Worm (Caenorhabditis elegans) whole organism, mixed stage, embryonic: ENCODE measurements around the gene K09H11.15.

ENCODE experiments used
- bed-3 ChIP-seq: fragments of 200-800 bp; sonication (Bioruptor generic); optimal IDR thresholded peaks from 3 replicates; lab custom pipeline; 2018; ENCODE audit warnings: mild to moderate bottlenecking, missing genetic modification characterization, moderate library complexity, missing compliant biosample characterization
- blmp-1 ChIP-seq: fragments of 150-350 bp; optimal IDR thresholded peaks from 2 replicates; lab custom pipeline; 2014; ENCODE audit warnings: missing biosample characterization, missing genetic modification characterization
- ceh-39 ChIP-seq: fragments of 150-350 bp; optimal IDR thresholded peaks from 2 replicates; lab custom pipeline; 2014; ENCODE audit warnings: missing biosample characterization, missing genetic modification characterization
- ceh-43 ChIP-seq: fragments of 200-800 bp; sonication (Bioruptor generic); optimal IDR thresholded peaks from 2 replicates; lab custom pipeline; 2018; ENCODE audit warnings: mild to moderate bottlenecking, missing genetic modification characterization, moderate library complexity, missing compliant biosample characterization
- ces-1 ChIP-seq: fragments of 150-350 bp; optimal IDR thresholded peaks from 2 replicates; lab custom pipeline; 2014; ENCODE audit warnings: missing biosample characterization, missing genetic modification reagents, missing genetic modification characterization
- drap-1 ChIP-seq: fragments of 200-800 bp; sonication (Bioruptor generic); optimal IDR thresholded peaks from 3 replicates; lab custom pipeline; 2018; ENCODE audit warnings: mild to moderate bottlenecking, missing genetic modification characterization, missing compliant biosample characterization
- elt-1 ChIP-seq: sonication (generic microtip); optimal IDR thresholded peaks from 2 replicates; lab custom pipeline; 2017; ENCODE audit warnings: missing genetic modification characterization, mild to moderate bottlenecking, missing compliant biosample characterization, antibody characterized with exemption, moderate library complexity, borderline replicate concordance; ENCODE audit not compliant: insufficient read depth
- flh-1 ChIP-seq: fragments of 200-800 bp; sonication (Bioruptor generic); optimal IDR thresholded peaks from 2 replicates; lab custom pipeline; 2018; ENCODE audit warnings: mild to moderate bottlenecking, missing genetic modification characterization, moderate library complexity, missing compliant biosample characterization
- ham-2 ChIP-seq: fragments of 200-800 bp; sonication (Bioruptor generic); optimal IDR thresholded peaks from 2 replicates; lab custom pipeline; 2018; ENCODE audit warnings: mild to moderate bottlenecking, missing genetic modification characterization, missing compliant biosample characterization
- hlh-1 ChIP-seq: fragments of 150-350 bp; optimal IDR thresholded peaks from 2 replicates; lab custom pipeline; 2014; ENCODE audit warnings: missing biosample characterization, missing genetic modification reagents, missing genetic modification characterization
- lin-13 ChIP-seq: fragments of 150-350 bp; optimal IDR thresholded peaks from 2 replicates; lab custom pipeline; 2014; ENCODE audit warnings: missing biosample characterization, missing genetic modification characterization
- lin-32 ChIP-seq: fragments of 200-800 bp; sonication (Bioruptor generic); optimal IDR thresholded peaks from 2 replicates; lab custom pipeline; 2018; ENCODE audit warnings: mild to moderate bottlenecking, missing genetic modification characterization, missing compliant biosample characterization
- lsy-2 ChIP-seq: fragments of 150-350 bp; optimal IDR thresholded peaks from 2 replicates; lab custom pipeline; 2014; ENCODE audit warnings: missing biosample characterization, missing genetic modification characterization
- mab-5 ChIP-seq: fragments of 150-350 bp; optimal IDR thresholded peaks from 2 replicates; lab custom pipeline; 2014; ENCODE audit warnings: missing biosample characterization, missing genetic modification characterization
- mep-1 ChIP-seq: fragments of 150-350 bp; optimal IDR thresholded peaks from 2 replicates; lab custom pipeline; 2017; ENCODE audit warnings: missing biosample characterization, missing genetic modification reagents, missing genetic modification characterization, inconsistent platforms
- mls-2 ChIP-seq: sonication (generic microtip); optimal IDR thresholded peaks from 2 replicates; lab custom pipeline; 2016; ENCODE audit warnings: mild to moderate bottlenecking, missing genetic modification characterization, moderate library complexity, missing compliant biosample characterization
- nhr-12 ChIP-seq: fragments of 150-350 bp; optimal IDR thresholded peaks from 2 replicates; lab custom pipeline; 2014; ENCODE audit warnings: missing biosample characterization, missing genetic modification characterization
- nhr-2 ChIP-seq: fragments of 150-350 bp; optimal IDR thresholded peaks from 2 replicates; lab custom pipeline; 2014; ENCODE audit warnings: missing biosample characterization, missing genetic modification characterization
- nhr-237 ChIP-seq: fragments of 150-350 bp; optimal IDR thresholded peaks from 2 replicates; lab custom pipeline; 2014; ENCODE audit warnings: missing biosample characterization, missing genetic modification characterization
- nhr-28 ChIP-seq: fragments of 150-350 bp; optimal IDR thresholded peaks from 2 replicates; lab custom pipeline; 2014; ENCODE audit warnings: missing biosample characterization, missing genetic modification characterization
- nhr-76 ChIP-seq: sonication (generic microtip); optimal IDR thresholded peaks from 2 replicates; lab custom pipeline; 2017; ENCODE audit warnings: missing biosample characterization, missing genetic modification characterization
- pha-4 ChIP-seq: fragments of 150-350 bp; optimal IDR thresholded peaks from 2 replicates; lab custom pipeline; 2018; ENCODE audit warnings: missing biosample characterization, missing genetic modification reagents, missing genetic modification characterization
- sem-2 ChIP-seq: fragments of 200-800 bp; sonication (Bioruptor generic); optimal IDR thresholded peaks from 2 replicates; lab custom pipeline; 2018; ENCODE audit warnings: mild to moderate bottlenecking, missing genetic modification characterization, missing compliant biosample characterization
- snpc-4 ChIP-seq: fragments of 150-350 bp; optimal IDR thresholded peaks from 2 replicates; lab custom pipeline; 2014; ENCODE audit warnings: missing biosample characterization, missing genetic modification characterization
- sptf-1 ChIP-seq: sonication (generic microtip); optimal IDR thresholded peaks from 2 replicates; lab custom pipeline; 2017; ENCODE audit warnings: mild to moderate bottlenecking, missing genetic modification characterization, moderate library complexity, missing compliant biosample characterization
- tbx-8 ChIP-seq: fragments of 200-800 bp; sonication (Bioruptor generic); optimal IDR thresholded peaks from 2 replicates; lab custom pipeline; 2018; ENCODE audit warnings: mild to moderate bottlenecking, missing genetic modification characterization, moderate library complexity, missing compliant biosample characterization
- unc-120 ChIP-seq: sonication (generic microtip); optimal IDR thresholded peaks from 2 replicates; lab custom pipeline; 2017; ENCODE audit warnings: missing genetic modification characterization, missing compliant biosample characterization; ENCODE audit not compliant: poor library complexity, severe bottlenecking
- unc-39 ChIP-seq: fragments of 150-350 bp; optimal IDR thresholded peaks from 2 replicates; lab custom pipeline; 2014; ENCODE audit warnings: missing biosample characterization, missing genetic modification characterization
- unc-62 ChIP-seq: fragments of 150-350 bp; optimal IDR thresholded peaks from 2 replicates; lab custom pipeline; 2014; ENCODE audit warnings: missing biosample characterization, missing genetic modification reagents, missing genetic modification characterization
- zip-8 ChIP-seq: fragments of 150-350 bp; optimal IDR thresholded peaks from 2 replicates; lab custom pipeline; 2014; ENCODE audit warnings: missing biosample characterization, missing genetic modification characterization

The K09H11.15 gene

DNA sequence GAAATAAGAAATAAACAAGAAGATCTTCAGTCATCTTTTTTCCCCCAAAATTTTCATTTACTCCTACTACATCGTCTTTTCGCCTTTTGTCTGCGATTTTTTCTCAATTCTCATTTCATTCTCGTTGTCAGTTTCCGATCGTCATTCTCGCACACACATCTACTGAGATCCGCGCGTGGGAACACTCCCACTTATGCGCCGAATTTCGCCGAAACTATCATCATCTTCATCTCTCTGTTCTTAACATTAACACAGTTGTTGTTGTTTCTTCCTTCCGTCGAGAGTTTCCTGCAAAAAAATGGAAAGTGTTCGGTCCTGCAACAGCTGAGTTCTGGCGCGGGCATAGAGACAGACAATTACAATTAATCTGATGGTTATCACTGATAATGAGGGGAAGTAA lies 33.1 kb downstream of the K09H11.15 start:
- no peak for TF ChIP-seq sptf-1 (tag; lab: Kevin White, UChicago)
- TF ChIP-seq, all 35 proteins: peak for 0

- TF ChIP-seq tbx-8 (GFP tag; lab: Kevin White, UChicago) (no peak), unc-39 (no peak), mls-2 (tag; lab: Kevin White, UChicago) (no peak), nhr-237 (tag; lab: Kevin White, UChicago) (no peak), pha-4 (tag; lab: Kevin White, UChicago) (no peak), nhr-2 (tag; lab: Kevin White, UChicago) (no peak), ham-2 (GFP tag; lab: Kevin White, UChicago) (no peak), sptf-1 (tag; lab: Kevin White, UChicago) (no peak)
Observed at ce11 chrV:5696177-5696576, 34.5 kb downstream of the K09H11.15 start.

DNA sequence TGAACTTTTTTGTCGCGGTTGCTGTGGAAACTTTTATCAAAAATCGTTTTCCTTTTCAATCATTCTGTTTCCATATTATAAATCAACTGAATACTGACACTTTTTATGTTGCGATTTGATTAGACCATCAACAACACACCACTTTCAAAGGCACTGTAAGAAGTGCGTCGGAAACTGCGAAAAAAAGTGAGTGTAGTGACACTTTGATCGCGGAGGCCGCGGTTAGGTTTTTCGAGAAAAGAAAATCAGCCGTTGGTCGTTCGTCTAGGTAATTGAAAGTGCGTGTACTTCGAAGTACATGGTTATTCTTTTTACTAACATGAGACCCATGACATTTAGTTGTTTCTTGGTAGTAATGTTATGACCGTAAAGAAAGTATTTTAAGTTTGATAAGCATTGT lies 35.0 kb downstream of the K09H11.15 start:
- no peak for TF ChIP-seq unc-120
- TF ChIP-seq ces-1, result no peak
- no peak for TF ChIP-seq blmp-1
- TF ChIP-seq unc-62 (GFP tag; lab: Kevin White, UChicago), result no peak
- TF ChIP-seq nhr-28, result no peak

DNA sequence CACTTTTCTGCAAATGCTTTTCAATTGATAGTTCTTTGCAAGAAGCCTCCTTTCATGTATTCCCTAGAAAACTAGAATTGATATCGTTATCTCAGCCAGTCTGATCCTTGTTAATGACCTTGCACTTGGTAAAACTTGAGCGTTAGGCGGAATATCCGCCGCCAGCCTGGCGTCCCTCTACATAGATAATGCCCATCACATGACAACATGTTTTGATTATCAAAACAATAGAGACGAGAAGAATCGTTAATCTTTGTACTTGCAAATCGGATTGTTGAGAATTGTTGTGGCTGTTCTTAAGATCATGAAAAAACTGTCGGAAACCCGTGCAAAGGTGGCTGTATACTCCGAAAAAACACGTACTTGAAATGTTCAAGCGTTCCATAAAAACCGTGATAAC lies 37.1 kb downstream of the K09H11.15 start:
- TF ChIP-seq ham-2 (GFP tag; lab: Kevin White, UChicago) (no peak), lsy-2 (tag; lab: Kevin White, UChicago) (no peak), snpc-4 (no peak), nhr-76 (tag; lab: Kevin White, UChicago) (no peak), flh-1 (GFP tag; lab: Kevin White, UChicago) (no peak), unc-120 (no peak), nhr-12 (no peak), ceh-43 (GFP tag; lab: Kevin White, UChicago) (no peak), mab-5 (tag; lab: Kevin White, UChicago) (no peak)
- TF ChIP-seq, all 35 proteins: peak for 0

DNA sequence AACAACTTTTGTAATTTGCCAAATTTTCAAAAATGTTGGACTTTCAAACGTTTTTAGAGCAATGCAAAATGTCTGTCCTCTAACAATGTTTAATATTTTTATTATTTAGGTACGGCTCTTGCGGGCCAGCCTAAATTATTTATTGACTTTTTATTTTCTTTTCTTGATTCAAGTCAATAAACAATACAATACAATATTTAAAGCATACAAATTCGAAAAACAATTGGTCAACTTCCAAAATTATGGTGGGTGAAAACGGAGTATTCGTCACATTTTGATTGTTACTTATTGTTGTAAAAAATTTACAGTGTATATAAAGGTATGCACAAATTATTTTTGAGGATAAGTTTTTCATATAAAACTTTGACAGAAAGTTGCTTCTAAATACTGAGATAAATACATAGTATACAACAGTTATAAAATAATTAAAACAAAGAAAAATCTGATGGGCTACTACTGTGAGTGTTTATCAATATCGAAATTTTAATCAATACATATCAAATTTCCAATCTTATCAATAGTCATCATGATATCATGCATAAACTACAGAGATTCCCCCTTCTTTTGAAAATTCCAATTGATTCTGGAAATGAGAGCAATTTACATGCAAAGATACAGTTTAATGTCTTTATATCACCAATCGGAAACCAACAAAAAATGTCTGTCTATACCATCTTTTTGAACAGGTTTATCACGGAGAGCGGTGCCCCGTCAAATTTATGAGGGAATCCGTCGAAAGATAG lies 38.8 kb downstream of the K09H11.15 start, which contains the start of gene F25B4.8:
F25B4.8 (minus strand) TSS at position 51 of the 743 bp plus-strand sequence.
- TF ChIP-seq unc-120 (no peak), drap-1 (GFP tag; lab: Kevin White, UChicago) (no peak), mab-5 (tag; lab: Kevin White, UChicago) (no peak), flh-1 (GFP tag; lab: Kevin White, UChicago) (no peak), nhr-12 (no peak), ceh-43 (GFP tag; lab: Kevin White, UChicago) (no peak), snpc-4 (no peak), unc-39 (no peak)
- TF ChIP-seq, all 35 proteins: peak for 0

DNA sequence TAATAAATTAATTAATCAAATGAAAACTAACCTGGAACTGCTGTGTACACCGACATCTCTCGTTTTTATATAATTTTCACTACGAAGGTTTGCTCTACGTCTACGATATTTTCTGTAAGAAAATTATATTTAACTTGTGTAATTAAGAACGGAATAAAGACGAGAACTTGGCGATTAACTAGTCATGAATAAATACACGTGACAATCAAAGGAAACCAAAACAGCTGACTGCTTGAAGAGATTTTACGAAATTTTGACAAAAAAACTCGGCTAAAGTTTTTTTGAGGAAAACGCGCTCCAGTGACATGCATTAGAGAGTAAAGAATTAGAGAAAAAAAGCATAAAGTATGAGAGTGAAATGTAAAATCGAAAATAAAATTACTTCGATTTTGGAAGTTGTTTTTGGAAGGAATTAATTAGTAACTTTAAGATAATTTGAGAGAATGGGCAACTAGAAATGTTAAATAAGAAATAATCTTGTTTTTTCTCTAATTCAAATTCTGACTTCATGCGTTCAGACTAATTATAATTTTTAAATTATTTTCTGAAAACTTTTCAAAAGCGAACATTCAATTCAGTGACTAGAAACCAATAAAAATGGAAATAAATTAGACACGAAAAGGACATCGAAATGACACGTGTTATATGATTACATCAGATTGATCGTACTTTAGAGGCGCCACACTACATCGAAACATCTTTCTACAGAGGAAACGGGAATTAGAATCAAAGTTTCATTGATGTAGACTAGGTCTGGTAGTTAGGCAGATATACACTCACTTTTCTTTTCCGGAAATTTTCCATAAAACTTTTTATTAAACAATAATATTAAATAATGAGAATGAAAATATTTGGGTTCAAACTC lies 43.3 kb downstream of the K09H11.15 start, which contains the start of gene F25B4.7:
F25B4.7 (minus strand) TSS at position 112 of the 865 bp plus-strand sequence.
- no peak for TF ChIP-seq zip-8 (tag; lab: Kevin White, UChicago)
- TF ChIP-seq nhr-76 (tag; lab: Kevin White, UChicago), result no peak
- TF ChIP-seq sem-2 (GFP tag; lab: Kevin White, UChicago), result no peak
- peak; percentile 52 for TF ChIP-seq ces-1
- no peak for TF ChIP-seq ham-2 (GFP tag; lab: Kevin White, UChicago)
- no peak for TF ChIP-seq lin-32 (GFP tag; lab: Kevin White, UChicago)
- TF ChIP-seq drap-1 (GFP tag; lab: Kevin White, UChicago), result no peak

ce11 chrV:5684534-5684933 lies 46.1 kb downstream of the K09H11.15 start, which contains the start of the genes hmgs-1 and F25B4.4:
Gene hmgs-1 (minus strand): TSS chrV:5684589.
Gene F25B4.4 (plus strand): TSS chrV:5684873.
- peak; percentile 47 for TF ChIP-seq nhr-2 (tag; lab: Kevin White, UChicago)
- peak; percentile 15 for TF ChIP-seq mab-5 (tag; lab: Kevin White, UChicago)
- no peak for TF ChIP-seq elt-1
- peak; percentile 42 for TF ChIP-seq sptf-1 (tag; lab: Kevin White, UChicago)
- TF ChIP-seq pha-4 (tag; lab: Kevin White, UChicago), result peak; percentile 71
- peak; percentile 91 for TF ChIP-seq nhr-237 (tag; lab: Kevin White, UChicago)
- peak; percentile 26 for TF ChIP-seq hlh-1 (tag; lab: Kevin White, UChicago)
- TF ChIP-seq drap-1 (GFP tag; lab: Kevin White, UChicago), result peak; percentile 32
- TF ChIP-seq nhr-28, result no peak
- peak; percentile 83 for TF ChIP-seq lsy-2 (tag; lab: Kevin White, UChicago)
- peak; percentile 95 for TF ChIP-seq mep-1 (tag; lab: Kevin White, UChicago)
- no peak for TF ChIP-seq ham-2 (GFP tag; lab: Kevin White, UChicago)
- TF ChIP-seq bed-3 (GFP tag; lab: Kevin White, UChicago), result no peak
- TF ChIP-seq mls-2 (tag; lab: Kevin White, UChicago), result peak; percentile 31
- peak; percentile 45 for TF ChIP-seq ceh-39 (tag; lab: Kevin White, UChicago)
- no peak for TF ChIP-seq flh-1 (GFP tag; lab: Kevin White, UChicago)
- TF ChIP-seq ces-1, result peak; percentile 85
- TF ChIP-seq lin-13 (tag; lab: Kevin White, UChicago), result peak; percentile 87
- peak; percentile 98 for TF ChIP-seq unc-120
- peak; percentile 27 for TF ChIP-seq unc-62 (GFP tag; lab: Kevin White, UChicago)
